Worm (Caenorhabditis elegans) whole organism, L4 larva: ENCODE data around the gene wdfy-2.

ENCODE experiments used
- F37D6.2 ChIP-seq: sonication (generic microtip); optimal IDR thresholded peaks from 2 replicates; lab custom pipeline; 2016; ENCODE audit warnings: mild to moderate bottlenecking, missing genetic modification characterization, missing compliant biosample characterization
- Y48G9A.11 ChIP-seq: fragments of 200-800 bp; sonication (Bioruptor generic); IDR thresholded peaks from 2 replicates; pipeline ENCODE4 v1.3.6; 2022; ENCODE audit warnings: missing genetic modification reagents, missing genetic modification characterization, missing compliant biosample characterization
- arid-1 ChIP-seq: fragments of 200-800 bp; sonication (Bioruptor generic); conservative IDR thresholded peaks from 2 replicates; pipeline ENCODE4 v1.3.6; 2022; ENCODE audit warnings: missing genetic modification reagents, missing genetic modification characterization, missing compliant biosample characterization
- ceh-82 ChIP-seq: sonication (generic microtip); optimal IDR thresholded peaks from 2 replicates; lab custom pipeline; 2017; ENCODE audit warnings: missing biosample characterization, missing genetic modification characterization
- egl-27 ChIP-seq: sonication (generic microtip); optimal IDR thresholded peaks from 3 replicates; lab custom pipeline; 2017; ENCODE audit warnings: missing biosample characterization, missing genetic modification reagents, missing genetic modification characterization
- lin-13 ChIP-seq: fragments of 150-350 bp; optimal IDR thresholded peaks from 2 replicates; lab custom pipeline; 2014; ENCODE audit warnings: missing biosample characterization, missing genetic modification reagents, missing genetic modification characterization
- nhr-11 ChIP-seq: fragments of 150-350 bp; optimal IDR thresholded peaks from 2 replicates; lab custom pipeline; 2014; ENCODE audit warnings: missing biosample characterization, missing genetic modification characterization
- nhr-111 ChIP-seq: fragments of 200-800 bp; sonication (Bioruptor generic); optimal IDR thresholded peaks from 2 replicates; lab custom pipeline; 2018; ENCODE audit warnings: mild to moderate bottlenecking, missing genetic modification characterization, missing compliant biosample characterization
- pqm-1 ChIP-seq: sonication (generic microtip); optimal IDR thresholded peaks from 2 replicates; lab custom pipeline; 2017; ENCODE audit warnings: missing biosample characterization, missing genetic modification characterization
- snpc-4 ChIP-seq: fragments of 150-350 bp; optimal IDR thresholded peaks from 2 replicates; lab custom pipeline; 2014; ENCODE audit warnings: missing biosample characterization, missing genetic modification characterization
- unc-62 ChIP-seq, 3 experiments: fragments of 150-350 bp in 1 of 3; sonication (generic microtip); optimal IDR thresholded peaks in 2 of 3; peaks in 1 of 3; 1 replicate in 1 of 3; 2 replicates in 2 of 3; lab custom pipeline; 2014 to 2017; ENCODE audit warnings: missing biosample characterization in 3 of 3, missing genetic modification characterization in 3 of 3, missing genetic modification reagents in 3 of 3, missing genotype in 1 of 3
- ztf-11 ChIP-seq: fragments of 150-350 bp; optimal IDR thresholded peaks from 2 replicates; lab custom pipeline; 2014; ENCODE audit warnings: missing biosample characterization, missing genetic modification characterization

DNA sequence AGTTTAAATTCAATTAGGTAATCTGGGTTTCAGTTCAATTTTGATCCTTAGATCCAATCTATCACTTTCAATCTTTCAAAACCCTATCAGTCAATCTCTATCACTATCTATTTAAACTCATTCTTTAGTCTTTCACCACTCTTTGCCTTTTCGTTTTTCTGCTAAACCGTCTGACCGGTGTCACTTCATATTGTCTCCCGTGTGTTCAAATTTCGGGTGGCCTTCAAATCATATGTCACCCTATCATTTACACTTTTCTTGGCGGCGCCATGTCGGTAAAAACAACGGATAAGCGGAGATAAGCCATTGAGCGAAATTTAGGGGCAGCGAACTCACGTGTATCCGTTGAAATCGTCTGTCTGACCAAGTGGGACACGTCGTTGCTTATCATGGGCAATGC is 24.3 kb downstream of the wdfy-2 start:
- TF ChIP-seq nhr-111 (GFP tag; lab: Kevin White, UChicago) (no peak), ceh-82 (tag; lab: Kevin White, UChicago) (no peak), arid-1 (GFP tag; lab: Robert Waterston, UW) (no peak), ztf-11 (tag; lab: Kevin White, UChicago) (no peak), nhr-11 (tag; lab: Kevin White, UChicago) (no peak), F37D6.2 (tag; lab: Kevin White, UChicago) (no peak), egl-27 (no peak), lin-13 (no peak), unc-62 (GFP tag; optimal IDR thresholded peaks at IDR 0.05 in 1 of 2; lab: Kevin White, UChicago) (no peak), unc-62 (tag; optimal IDR thresholded peaks at IDR 0.05; lab: Kevin White, UChicago) (no peak), pqm-1 (tag; lab: Kevin White, UChicago) (no peak), Y48G9A.11 (GFP tag; lab: Robert Waterston, UW) (no peak), snpc-4 (no peak)
